Fruit fly (Drosophila melanogaster): ENCODE data around the gene CG3437.

The CG3437 gene

DNA sequence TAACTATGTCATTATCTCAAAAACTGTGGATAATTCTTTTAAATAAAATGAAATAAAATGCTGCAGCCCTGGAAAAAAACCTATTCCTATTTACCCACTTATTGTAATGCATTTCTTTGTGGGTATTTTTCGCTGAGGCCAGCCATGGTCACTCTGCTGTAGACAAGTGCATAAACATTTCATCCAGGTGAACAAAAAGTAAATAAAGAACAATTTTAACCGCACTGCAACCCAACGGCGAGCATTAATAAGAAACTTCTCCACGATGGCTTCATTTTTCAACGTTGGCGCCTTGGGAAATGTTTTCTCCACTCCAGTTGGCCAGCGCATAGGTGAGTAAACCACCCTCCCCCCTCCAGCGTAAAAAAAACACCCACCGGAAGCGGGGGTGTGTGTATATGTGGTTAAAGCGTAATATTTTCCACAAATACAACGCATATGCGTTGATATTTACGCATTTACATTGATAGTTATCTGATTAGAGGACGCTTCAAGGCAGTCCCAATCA, 10.7 kb downstream of the CG3437 start, which contains the start of gene CG3529 (continued):
- TF ChIP-seq CG6813 (GFP tag; optimal IDR thresholded peaks at IDR 0.05): no peak
- no peak for TF ChIP-seq eve (GFP tag; optimal IDR thresholded peaks at IDR 0.05)
- TF ChIP-seq zen2 (GFP tag; IDR thresholded peaks at IDR 0.05; ENCODE audit: partially characterized antibody): no peak
- peak; percentile 21 for TF ChIP-seq Lhr (GFP tag; optimal IDR thresholded peaks at IDR 0.05)
- TF ChIP-seq CG18619 (GFP tag; optimal IDR thresholded peaks at IDR 0.05): no peak
- no peak for TF ChIP-seq dysf (GFP tag; IDR thresholded peaks at IDR 0.05)
- TF ChIP-seq H2.0 (GFP tag; IDR thresholded peaks at IDR 0.05): peak; percentile 27; the same call in 1 of the 2 replicates
- TF ChIP-seq sqz (GFP tag; optimal IDR thresholded peaks at IDR 0.05): peak; percentile 82
- peak; percentile 54; the same call in 1 of the 3 replicates for TF ChIP-seq ci (GFP tag; IDR thresholded peaks at IDR 0.05)
- TF ChIP-seq CG17802 (tag; optimal IDR thresholded peaks at IDR 0.05): no peak
- TF ChIP-seq CG15479 (GFP tag; optimal IDR thresholded peaks at IDR 0.05): no peak
- peak; percentile 57 for TF ChIP-seq Sox100B (GFP tag; optimal IDR thresholded peaks at IDR 0.05)
- TF ChIP-seq Bteb2 (GFP tag; optimal IDR thresholded peaks at IDR 0.05): peak; percentile 20
- no peak for TF ChIP-seq CG8281 (tag; optimal IDR thresholded peaks at IDR 0.05)
- no peak for TF ChIP-seq Lim3 (GFP tag; IDR thresholded peaks at IDR 0.05)
- TF ChIP-seq Dip2 (GFP tag; IDR thresholded peaks at IDR 0.05): no peak
- peak; percentile 10 for TF ChIP-seq Max (GFP tag; optimal IDR thresholded peaks at IDR 0.05)
- TF ChIP-seq Dp (GFP tag; optimal IDR thresholded peaks at IDR 0.05): peak; percentile 20
- peak; percentile 17 for TF ChIP-seq CG6854 (GFP tag; optimal IDR thresholded peaks at IDR 0.05)
- TF ChIP-seq Drgx (GFP tag; IDR thresholded peaks at IDR 0.05): no peak
- peak; percentile 56 for TF ChIP-seq CG4328 (GFP tag; optimal IDR thresholded peaks at IDR 0.05)
- TF ChIP-seq Optix (GFP tag; IDR thresholded peaks at IDR 0.05): no peak
- TF ChIP-seq da (GFP tag; optimal IDR thresholded peaks at IDR 0.05): peak; percentile 15
- TF ChIP-seq CG2116 (GFP tag; optimal IDR thresholded peaks at IDR 0.05): peak; percentile 53
- peak; percentile 25 for TF ChIP-seq Camta (GFP tag; optimal IDR thresholded peaks at IDR 0.05)
- TF ChIP-seq dati (GFP tag; IDR thresholded peaks at IDR 0.05): no peak
- no peak; the same call in 1 of the 2 replicates for TF ChIP-seq seq (GFP tag; IDR thresholded peaks at IDR 0.05)
- peak; percentile 10 for TF ChIP-seq az2 (GFP tag; optimal IDR thresholded peaks at IDR 0.05)
- TF ChIP-seq MTF-1 (GFP tag; optimal IDR thresholded peaks at IDR 0.05; ENCODE audit: borderline replicate concordance): peak; percentile 36
- peak; percentile 35 for TF ChIP-seq CG1647 (GFP tag; optimal IDR thresholded peaks at IDR 0.05)
- TF ChIP-seq CG14965 (GFP tag; optimal IDR thresholded peaks at IDR 0.05; ENCODE audit: borderline replicate concordance): no peak
- TF ChIP-seq NFAT (GFP tag; IDR thresholded peaks at IDR 0.05): no peak
- TF ChIP-seq CG5245 (GFP tag; optimal IDR thresholded peaks at IDR 0.05): no peak
- TF ChIP-seq lola (GFP tag; optimal IDR thresholded peaks at IDR 0.05): peak in 1 of 3 experiments; percentile 1
- TF ChIP-seq toy (GFP tag; IDR thresholded peaks at IDR 0.05): no peak
- TF ChIP-seq CG12236 (GFP tag; optimal IDR thresholded peaks at IDR 0.05): peak; percentile 10
- TF ChIP-seq CG12299 (tag; optimal IDR thresholded peaks at IDR 0.05): no peak
- TF ChIP-seq Ets65A (GFP tag): peak; percentile 62
- 0 out of 2 replicates have a peak, but pooled peaks have one; percentile 28 for TF ChIP-seq gsb (GFP tag; IDR thresholded peaks at IDR 0.05)
- peak in 1 of 2 experiments; percentile 16 for TF ChIP-seq Pdp1 (GFP tag; optimal IDR thresholded peaks at IDR 0.05)
- TF ChIP-seq gcm (GFP tag; optimal IDR thresholded peaks at IDR 0.05): peak; percentile 3
- TF ChIP-seq Dek (tag; optimal IDR thresholded peaks at IDR 0.05): peak; percentile 39
- peak; percentile 30 for TF ChIP-seq CG9817 (tag; optimal IDR thresholded peaks at IDR 0.05)
- TF ChIP-seq ftz-f1 (GFP tag; optimal IDR thresholded peaks at IDR 0.05): no peak
- peak; percentile 8 for TF ChIP-seq ems (GFP tag; optimal IDR thresholded peaks at IDR 0.05)
- TF ChIP-seq btn (GFP tag; optimal IDR thresholded peaks at IDR 0.05): no peak
- TF ChIP-seq ewg (GFP tag; optimal IDR thresholded peaks at IDR 0.05): peak; percentile 14
- TF ChIP-seq CG7357 (GFP tag; IDR thresholded peaks at IDR 0.05): no peak
- peak; percentile 29; the same call in 1 of the 2 replicates for TF ChIP-seq CG13287 (GFP tag; IDR thresholded peaks at IDR 0.05; ENCODE audit: partially characterized antibody)
- peak; percentile 34 for TF ChIP-seq nmo (GFP tag; optimal IDR thresholded peaks at IDR 0.05)
